Worm (Caenorhabditis elegans): ENCODE data around the gene F17C11.12.
A peak's percentile ranks its signal among the peaks of the same experiment; 100 is the strongest.

F17C11.12 gene

DNA sequence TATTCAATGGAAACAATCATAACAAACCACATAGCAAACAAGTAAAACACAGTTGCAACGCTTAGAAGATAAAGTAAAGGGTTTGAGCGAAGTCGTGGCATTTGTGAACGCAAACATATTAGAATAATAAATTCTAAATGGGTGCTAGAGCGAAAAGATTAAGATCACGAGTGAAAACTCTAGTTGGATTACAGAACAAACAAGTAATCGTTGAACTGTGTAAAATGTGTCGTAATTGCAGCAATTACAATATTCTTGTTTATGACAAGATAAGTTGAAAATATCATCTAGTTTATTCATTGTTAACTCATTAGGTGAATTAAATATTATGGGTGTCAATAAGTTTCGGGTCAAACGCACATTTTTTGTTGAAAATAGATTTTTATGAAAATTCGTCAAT is 34.0 kb downstream of the F17C11.12 start, which contains the start of gene F32D8.8:
F32D8.8 (minus strand) TSS at position 101 of the 400 bp plus-strand sequence.
- TF ChIP-seq ztf-23 (GFP tag; IDR thresholded peaks at IDR 0.05) = no peak
- no peak for TF ChIP-seq T22C8.4 (GFP tag; IDR thresholded peaks at IDR 0.05)
- no peak for TF ChIP-seq ztf-29 (GFP tag; IDR thresholded peaks at IDR 0.05)

DNA sequence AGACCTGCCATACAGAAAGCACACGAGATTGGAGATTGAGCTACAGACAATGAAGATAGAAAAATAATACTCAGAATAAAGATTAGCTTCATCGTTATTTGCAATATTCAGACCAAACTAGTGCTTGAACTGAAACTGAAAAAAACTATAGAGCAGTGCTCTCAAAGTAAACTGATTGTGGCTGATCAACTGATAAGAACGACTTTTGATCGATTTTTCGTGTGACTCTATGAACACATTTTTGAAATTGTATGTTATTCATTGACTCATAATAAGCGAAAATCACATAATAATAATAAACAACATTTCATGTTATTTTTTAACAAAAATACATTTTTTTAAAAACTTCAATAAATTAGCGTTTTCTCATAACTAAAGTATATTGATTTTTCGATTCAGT is 35.6 kb downstream of the F17C11.12 start, which contains the start of gene spp-16:
spp-16 (minus strand) TSS at position 179 of the 400 bp plus-strand sequence.
- TF ChIP-seq med-1 (GFP tag; optimal IDR thresholded peaks at IDR 0.05; ENCODE audit: insufficient read depth) (no peak), cog-1 (tag; optimal IDR thresholded peaks at IDR 0.05) (no peak), T22C8.4 (GFP tag; IDR thresholded peaks at IDR 0.05) (no peak), ref-1 (GFP tag; conservative IDR thresholded peaks at IDR 0.05) (no peak), klf-2 (GFP tag; conservative IDR thresholded peaks at IDR 0.05) (no peak), ztf-23 (GFP tag; IDR thresholded peaks at IDR 0.05) (no peak), flt-1 (GFP tag; IDR thresholded peaks at IDR 0.05) (no peak), ztf-29 (GFP tag; IDR thresholded peaks at IDR 0.05) (no peak), tab-1 (GFP tag; IDR thresholded peaks at IDR 0.05) (no peak)

DNA sequence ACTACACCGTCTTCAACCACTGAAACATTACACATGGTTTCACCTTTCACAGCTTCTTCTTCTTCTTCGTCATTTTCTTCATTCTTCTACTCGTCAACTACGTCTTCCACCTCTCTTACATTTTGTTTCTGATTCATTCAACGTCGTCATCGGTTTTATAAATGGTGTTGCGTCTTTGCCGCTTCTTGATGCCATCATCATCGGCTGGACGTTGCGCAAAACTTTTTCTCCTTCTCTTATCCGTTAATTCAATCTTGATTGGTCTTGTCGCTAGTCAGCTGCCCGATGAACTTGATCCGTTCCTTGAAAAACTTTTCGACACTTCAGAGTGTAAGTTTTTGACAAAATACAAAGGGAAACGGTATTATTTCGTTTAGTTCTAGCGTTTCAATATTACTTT is 38.1 kb downstream of the F17C11.12 start:
- TF ChIP-seq tab-1 (GFP tag; IDR thresholded peaks at IDR 0.05) (no peak), T22C8.4 (GFP tag; IDR thresholded peaks at IDR 0.05) (no peak), ref-1 (GFP tag; conservative IDR thresholded peaks at IDR 0.05) (no peak), ztf-23 (GFP tag; IDR thresholded peaks at IDR 0.05) (no peak), cog-1 (tag; optimal IDR thresholded peaks at IDR 0.05) (no peak), ztf-29 (GFP tag; IDR thresholded peaks at IDR 0.05) (no peak), med-1 (GFP tag; optimal IDR thresholded peaks at IDR 0.05; ENCODE audit: insufficient read depth) (no peak), klf-2 (GFP tag; conservative IDR thresholded peaks at IDR 0.05) (no peak), flt-1 (GFP tag; IDR thresholded peaks at IDR 0.05) (no peak)

DNA sequence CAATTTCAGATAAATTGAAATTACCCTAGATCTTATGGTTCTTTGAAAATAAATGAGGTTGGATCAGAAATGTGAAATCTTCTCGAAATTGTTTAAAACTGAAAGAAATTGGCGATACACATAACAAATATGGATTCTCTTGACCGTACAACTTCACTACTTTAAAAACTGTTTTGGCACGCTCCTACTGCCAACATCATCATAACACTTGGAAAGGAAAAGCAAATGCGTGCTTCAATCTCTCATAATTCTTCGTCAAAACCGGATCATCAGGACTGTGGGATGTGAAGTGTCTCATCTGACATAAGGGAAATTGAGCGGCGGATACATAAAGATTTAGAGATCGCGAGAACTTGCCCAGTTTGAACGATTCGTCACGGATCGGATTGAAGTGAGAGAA is 38.6 kb downstream of the F17C11.12 start, which contains the start of gene F32D8.7:
F32D8.7 (plus strand) TSS at position 329 of the 400 bp plus-strand sequence.
- TF ChIP-seq ref-1 (GFP tag; conservative IDR thresholded peaks at IDR 0.05) (no peak), klf-2 (GFP tag; conservative IDR thresholded peaks at IDR 0.05) (no peak)

DNA sequence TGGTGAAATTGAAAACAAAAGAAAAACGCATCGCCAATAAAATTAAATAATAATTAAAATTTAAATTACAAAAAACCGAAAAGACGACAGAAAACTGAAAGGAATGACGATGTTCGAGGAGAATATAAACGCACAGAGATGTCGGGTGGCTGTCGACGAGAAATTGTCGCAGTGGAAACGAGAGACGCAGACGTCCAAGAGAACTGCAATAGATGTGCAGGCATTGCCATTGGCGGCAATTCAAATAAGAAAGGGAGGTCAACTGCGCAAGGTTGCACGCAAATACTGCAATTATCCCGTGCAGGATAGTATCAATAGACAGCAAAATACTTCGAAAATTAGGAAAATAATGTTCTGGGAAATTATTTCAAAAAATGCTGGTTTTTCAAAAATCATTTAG is 39.5 kb downstream of the F17C11.12 start:
- TF ChIP-seq ztf-23 (GFP tag; IDR thresholded peaks at IDR 0.05) (peak; percentile 90), med-1 (GFP tag; optimal IDR thresholded peaks at IDR 0.05; ENCODE audit: insufficient read depth) (no peak), ztf-29 (GFP tag; IDR thresholded peaks at IDR 0.05) (no peak), cog-1 (tag; optimal IDR thresholded peaks at IDR 0.05) (peak; percentile 95), tab-1 (GFP tag; IDR thresholded peaks at IDR 0.05) (0 out of 2 replicates have a peak, but pooled peaks have one; percentile 36), flt-1 (GFP tag; IDR thresholded peaks at IDR 0.05) (peak; percentile 86), T22C8.4 (GFP tag; IDR thresholded peaks at IDR 0.05) (peak; percentile 49; the same call in 1 of the 2 replicates)

DNA sequence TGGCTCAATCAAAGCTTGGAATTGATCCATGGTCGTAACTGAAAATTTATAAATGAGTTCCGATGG is 39.8 kb downstream of the F17C11.12 start, which contains the start of gene sec-61.G:
sec-61.G (minus strand) TSS at position 38 of the 66 bp plus-strand sequence.
- TF ChIP-seq tab-1 (GFP tag; IDR thresholded peaks at IDR 0.05) (no peak), T22C8.4 (GFP tag; IDR thresholded peaks at IDR 0.05) (no peak), flt-1 (GFP tag; IDR thresholded peaks at IDR 0.05) (no peak), ref-1 (GFP tag; conservative IDR thresholded peaks at IDR 0.05) (no peak), med-1 (GFP tag; optimal IDR thresholded peaks at IDR 0.05; ENCODE audit: insufficient read depth) (no peak), ztf-29 (GFP tag; IDR thresholded peaks at IDR 0.05) (no peak), klf-2 (GFP tag; conservative IDR thresholded peaks at IDR 0.05) (no peak), cog-1 (tag; optimal IDR thresholded peaks at IDR 0.05) (no peak), ztf-23 (GFP tag; IDR thresholded peaks at IDR 0.05) (no peak)

DNA sequence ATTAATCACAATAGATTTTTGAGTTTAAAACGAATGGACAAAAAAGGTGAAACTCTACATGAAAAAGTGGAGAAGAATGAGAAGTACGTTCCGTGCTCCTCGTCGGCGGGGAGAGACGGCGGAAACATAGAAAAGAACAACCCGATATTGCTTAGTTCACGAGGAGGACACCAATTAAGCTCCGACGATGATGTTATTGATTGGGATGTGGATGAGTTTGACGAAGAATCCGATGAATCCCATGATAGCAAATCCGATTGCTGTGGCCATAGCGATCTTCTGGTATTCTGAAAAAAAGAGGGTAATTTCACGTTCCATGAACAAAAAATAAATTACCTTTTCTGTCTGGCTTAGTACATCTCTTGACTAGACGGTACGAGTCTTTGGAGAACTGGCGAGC is 40.0 kb downstream of the F17C11.12 start:
- TF ChIP-seq ref-1 (GFP tag; conservative IDR thresholded peaks at IDR 0.05) (no peak), tab-1 (GFP tag; IDR thresholded peaks at IDR 0.05) (no peak), klf-2 (GFP tag; conservative IDR thresholded peaks at IDR 0.05) (no peak), T22C8.4 (GFP tag; IDR thresholded peaks at IDR 0.05) (no peak), ztf-23 (GFP tag; IDR thresholded peaks at IDR 0.05) (no peak), cog-1 (tag; optimal IDR thresholded peaks at IDR 0.05) (no peak), ztf-29 (GFP tag; IDR thresholded peaks at IDR 0.05) (no peak), med-1 (GFP tag; optimal IDR thresholded peaks at IDR 0.05; ENCODE audit: insufficient read depth) (no peak), flt-1 (GFP tag; IDR thresholded peaks at IDR 0.05) (no peak)

DNA sequence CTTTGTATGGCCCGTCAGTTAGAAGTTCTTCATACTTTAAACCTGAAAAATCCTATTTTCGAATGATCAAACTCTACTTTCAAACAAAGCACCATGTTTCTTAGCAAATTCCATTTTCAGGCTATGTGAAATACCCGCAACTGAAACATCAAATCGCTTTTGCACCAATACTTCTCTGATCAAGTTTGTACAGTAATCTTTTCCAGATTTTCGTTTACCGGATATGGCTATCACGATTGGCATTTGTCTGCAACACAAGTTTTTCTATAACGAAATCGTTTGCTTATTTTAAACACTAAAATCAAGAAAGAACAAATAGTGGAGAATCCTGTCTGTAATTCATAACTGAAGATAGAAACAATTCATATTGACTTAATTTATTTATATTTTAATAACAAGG is 40.4 kb downstream of the F17C11.12 start, which contains the start of gene F32D8.13:
F32D8.13 (minus strand) TSS at position 249 of the 400 bp plus-strand sequence.
- no peak for TF ChIP-seq med-1 (GFP tag; optimal IDR thresholded peaks at IDR 0.05; ENCODE audit: insufficient read depth)
- TF ChIP-seq klf-2 (GFP tag; conservative IDR thresholded peaks at IDR 0.05) = no peak
- no peak for TF ChIP-seq T22C8.4 (GFP tag; IDR thresholded peaks at IDR 0.05)
- TF ChIP-seq tab-1 (GFP tag; IDR thresholded peaks at IDR 0.05) = no peak
- TF ChIP-seq cog-1 (tag; optimal IDR thresholded peaks at IDR 0.05) = no peak
- no peak for TF ChIP-seq flt-1 (GFP tag; IDR thresholded peaks at IDR 0.05)
- no peak for TF ChIP-seq ref-1 (GFP tag; conservative IDR thresholded peaks at IDR 0.05)
- TF ChIP-seq ztf-23 (GFP tag; IDR thresholded peaks at IDR 0.05) = no peak
- no peak for TF ChIP-seq ztf-29 (GFP tag; IDR thresholded peaks at IDR 0.05)

DNA sequence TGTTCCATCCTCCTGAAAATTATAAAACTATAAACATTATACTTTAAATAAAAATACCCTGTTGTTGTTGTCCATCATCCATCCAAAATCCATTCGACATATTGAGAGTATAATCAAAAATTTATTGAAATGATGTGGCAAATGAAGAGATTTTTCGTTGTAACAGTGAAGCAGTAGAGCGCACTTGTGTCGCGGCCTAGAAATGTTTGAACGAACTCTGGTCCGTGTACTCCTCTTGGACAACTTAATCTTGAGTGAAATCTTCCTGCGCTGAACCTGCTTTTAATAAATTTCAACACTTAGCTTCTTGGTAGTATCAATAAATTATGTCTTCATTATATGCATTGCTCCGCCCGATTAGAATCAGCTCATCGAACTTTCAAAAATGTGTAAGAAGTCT is 42.1 kb downstream of the F17C11.12 start, which contains the start of the genes F32D8.14 and F32D8.5:
F32D8.14 (minus strand) TSS at position 188 of the 400 bp plus-strand sequence.
F32D8.5 (plus strand) TSS at position 200 of the 400 bp plus-strand sequence.
- no peak for TF ChIP-seq T22C8.4 (GFP tag; IDR thresholded peaks at IDR 0.05)
- TF ChIP-seq klf-2 (GFP tag; conservative IDR thresholded peaks at IDR 0.05) = no peak
- TF ChIP-seq tab-1 (GFP tag; IDR thresholded peaks at IDR 0.05) = no peak
- TF ChIP-seq med-1 (GFP tag; optimal IDR thresholded peaks at IDR 0.05; ENCODE audit: insufficient read depth) = no peak
- TF ChIP-seq ztf-23 (GFP tag; IDR thresholded peaks at IDR 0.05) = peak; percentile 78; the same call in 1 of the 2 replicates
- no peak for TF ChIP-seq ztf-29 (GFP tag; IDR thresholded peaks at IDR 0.05)
- TF ChIP-seq cog-1 (tag; optimal IDR thresholded peaks at IDR 0.05) = peak; percentile 4
- peak; percentile 57; the same call in 1 of the 2 replicates for TF ChIP-seq flt-1 (GFP tag; IDR thresholded peaks at IDR 0.05)
- TF ChIP-seq ref-1 (GFP tag; conservative IDR thresholded peaks at IDR 0.05) = no peak

DNA sequence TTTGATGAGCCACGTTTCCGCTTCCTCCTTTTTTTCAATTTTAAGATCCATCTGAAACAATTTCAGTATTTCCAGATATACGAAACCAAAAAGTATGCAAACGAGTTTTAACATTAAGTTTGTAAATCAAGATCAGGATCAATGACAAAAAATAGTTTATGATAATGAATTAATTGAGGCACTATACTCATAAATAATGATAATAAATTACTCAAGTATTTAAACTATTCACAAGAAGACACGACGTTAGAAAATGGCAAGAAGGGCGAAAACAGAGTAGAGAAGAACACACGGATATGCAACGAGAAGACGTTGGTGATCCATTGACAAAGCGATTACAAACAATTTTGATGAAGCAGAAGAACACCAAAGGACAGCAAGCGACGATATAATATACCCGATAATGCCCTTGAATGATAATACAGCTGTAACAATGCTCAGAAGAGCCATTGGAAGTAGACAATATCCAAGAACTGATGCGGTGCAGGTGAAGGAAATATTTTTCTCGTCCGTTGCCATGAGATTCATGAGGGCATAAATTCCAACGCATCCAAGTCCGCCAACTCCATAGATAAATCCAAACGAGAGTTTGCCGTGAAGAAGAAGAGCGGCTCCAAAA is 43.1 kb downstream of the F17C11.12 start, which contains the start of gene F32D8.4:
F32D8.4 (minus strand) TSS at position 51 of the 619 bp plus-strand sequence.
- TF ChIP-seq T22C8.4 (GFP tag; IDR thresholded peaks at IDR 0.05) (no peak), klf-2 (GFP tag; conservative IDR thresholded peaks at IDR 0.05) (no peak), ref-1 (GFP tag; conservative IDR thresholded peaks at IDR 0.05) (no peak), tab-1 (GFP tag; IDR thresholded peaks at IDR 0.05) (no peak), cog-1 (tag; optimal IDR thresholded peaks at IDR 0.05) (no peak), ztf-23 (GFP tag; IDR thresholded peaks at IDR 0.05) (no peak), med-1 (GFP tag; optimal IDR thresholded peaks at IDR 0.05; ENCODE audit: insufficient read depth) (no peak), flt-1 (GFP tag; IDR thresholded peaks at IDR 0.05) (no peak), ztf-29 (GFP tag; IDR thresholded peaks at IDR 0.05) (no peak)

All from whole organism, midembryonic.